Fruit fly (Drosophila melanogaster) whole organism: ENCODE data around the gene CG31948.

Experiments used
- CG8478 ChIP-seq: fragments of >200 bp; optimal IDR thresholded peaks from 2 replicates; lab custom pipeline; 2018; ENCODE audit warnings: inconsistent platforms
- Dll ChIP-seq: fragments of >200 bp; optimal IDR thresholded peaks from 2 replicates; lab custom pipeline; 2017
- EcR ChIP-seq, 2 experiments: fragments of >200 bp; optimal IDR thresholded peaks; 2 replicates each; lab custom pipeline; 2017; ENCODE audit warnings: missing biosample characterization in 2 of 2, missing genetic modification characterization in 2 of 2, missing genetic modification reagents in 2 of 2
- pan ChIP-seq: fragments of >200 bp; optimal IDR thresholded peaks from 2 replicates; lab custom pipeline; 2017
- psq ChIP-seq: fragments of >200 bp; optimal IDR thresholded peaks from 2 replicates; lab custom pipeline; 2017
- usp ChIP-seq: fragments of >200 bp; optimal IDR thresholded peaks from 2 replicates; lab custom pipeline; 2017; ENCODE audit warnings: missing biosample characterization, missing genetic modification characterization, mixed read lengths

The CG31948 gene

dm6 chr2L:2438640-2439276, 22.2 kb upstream of the CG31948 start:
- TF ChIP-seq pan (no peak), Dll (lab: Kevin White, UChicago) (no peak), CG8478 (lab: Kevin White, UChicago) (no peak), EcR (GFP tag; optimal IDR thresholded peaks at IDR 0.05; lab: Kevin White, UChicago) (no peak), usp (no peak), psq (no peak)

dm6 chr2L:2436258-2436657, 19.7 kb upstream of the CG31948 start:
- TF ChIP-seq CG8478 (lab: Kevin White, UChicago) (no peak), EcR (GFP tag; optimal IDR thresholded peaks at IDR 0.05; lab: Kevin White, UChicago) (no peak), Dll (lab: Kevin White, UChicago) (no peak), pan (no peak), usp (no peak), psq (no peak)

- TF ChIP-seq pan (no peak), Dll (lab: Kevin White, UChicago) (no peak), usp (no peak), CG8478 (lab: Kevin White, UChicago) (no peak), psq (no peak), EcR (GFP tag; optimal IDR thresholded peaks at IDR 0.05; lab: Kevin White, UChicago) (no peak)
Observed at dm6 chr2L:2434222-2434621, 17.7 kb upstream of the CG31948 start.

dm6 chr2L:2433494-2434054, 17.1 kb upstream of the CG31948 start:
- TF ChIP-seq pan: no peak
- TF ChIP-seq CG8478 (lab: Kevin White, UChicago): no peak
- TF ChIP-seq Dll (lab: Kevin White, UChicago): no peak
- no peak for TF ChIP-seq EcR (GFP tag; optimal IDR thresholded peaks at IDR 0.05; lab: Kevin White, UChicago)
- no peak for TF ChIP-seq psq
- no peak for TF ChIP-seq usp

- TF ChIP-seq EcR (GFP tag; optimal IDR thresholded peaks at IDR 0.05; lab: Kevin White, UChicago): no peak
- TF ChIP-seq Dll (lab: Kevin White, UChicago): no peak
- no peak for TF ChIP-seq CG8478 (lab: Kevin White, UChicago)
- TF ChIP-seq pan: no peak
- TF ChIP-seq usp: no peak
- no peak for TF ChIP-seq psq
Observed at dm6 chr2L:2432809-2433493, 16.4 kb upstream of the CG31948 start.

dm6 chr2L:2430251-2430650, 13.7 kb upstream of the CG31948 start:
- TF ChIP-seq CG8478 (lab: Kevin White, UChicago) (no peak), Dll (lab: Kevin White, UChicago) (no peak), psq (no peak), pan (no peak), EcR (GFP tag; optimal IDR thresholded peaks at IDR 0.05; lab: Kevin White, UChicago) (no peak), usp (no peak)

- no peak for TF ChIP-seq usp
- no peak for TF ChIP-seq psq
- no peak for TF ChIP-seq CG8478 (lab: Kevin White, UChicago)
- TF ChIP-seq pan: no peak
- no peak for TF ChIP-seq EcR (GFP tag; optimal IDR thresholded peaks at IDR 0.05; lab: Kevin White, UChicago)
- no peak for TF ChIP-seq Dll (lab: Kevin White, UChicago)
Observed at dm6 chr2L:2429588-2429987, 13.1 kb upstream of the CG31948 start.

dm6 chr2L:2428209-2428488, 11.6 kb upstream of the CG31948 start, which contains the start of gene dpp:
dpp (plus strand) TSS chr2L:2428372.
- TF ChIP-seq usp (no peak), CG8478 (lab: Kevin White, UChicago) (no peak), pan (no peak), Dll (lab: Kevin White, UChicago) (no peak), psq (no peak), EcR (GFP tag; optimal IDR thresholded peaks at IDR 0.05; lab: Kevin White, UChicago) (no peak)

dm6 chr2L:2427384-2428208, 11.1 kb upstream of the CG31948 start:
- TF ChIP-seq usp: no peak
- TF ChIP-seq EcR (GFP tag; optimal IDR thresholded peaks at IDR 0.05; lab: Kevin White, UChicago): no peak
- TF ChIP-seq Dll (lab: Kevin White, UChicago): no peak
- no peak for TF ChIP-seq CG8478 (lab: Kevin White, UChicago)
- no peak for TF ChIP-seq psq
- no peak for TF ChIP-seq pan

- TF ChIP-seq Dll (lab: Kevin White, UChicago): no peak
- TF ChIP-seq pan: no peak
Observed at dm6 chr2L:2426444-2427188, 10.1 kb upstream of the CG31948 start.

- TF ChIP-seq psq (no peak), pan (no peak), CG8478 (lab: Kevin White, UChicago) (no peak)
Observed at dm6 chr2L:2425652-2426192, 9.2 kb upstream of the CG31948 start.

dm6 chr2L:2424497-2424896, 8.0 kb upstream of the CG31948 start, which contains the start of gene CG44139:
CG44139 (plus strand) TSS chr2L:2424797.
- no peak for TF ChIP-seq psq
- TF ChIP-seq Dll (lab: Kevin White, UChicago): no peak
- no peak for TF ChIP-seq EcR (GFP tag; optimal IDR thresholded peaks at IDR 0.05; lab: Kevin White, UChicago)
